Fruit fly (Drosophila melanogaster): ENCODE results near the gene CG12288.

dm6 chr2L:16909290-16909689, 7.3 kb upstream of the CG12288 start:
- TF ChIP-seq Stat92E (GFP tag; optimal IDR thresholded peaks at IDR 0.05) (no peak), PHDP (tag; optimal IDR thresholded peaks at IDR 0.05) (no peak), CG2129 (GFP tag; IDR thresholded peaks at IDR 0.05; ENCODE audit: partially characterized antibody) (no peak), CG12236 (GFP tag; optimal IDR thresholded peaks at IDR 0.05) (no peak), CG14050 (GFP tag; IDR thresholded peaks at IDR 0.05) (no peak), CoRest (tag; optimal IDR thresholded peaks at IDR 0.05) (no peak), Sox102F (GFP tag; optimal IDR thresholded peaks at IDR 0.05) (no peak), CG1603 (tag; optimal IDR thresholded peaks at IDR 0.05) (no peak), Med (GFP tag) (no peak), CG4360 (GFP tag; IDR thresholded peaks at IDR 0.05) (no peak), ci (GFP tag; IDR thresholded peaks at IDR 0.05) (no peak), CG7928 (GFP tag; optimal IDR thresholded peaks at IDR 0.05) (no peak)

Measured in whole organism, embryonic.